Worm (Caenorhabditis elegans) whole organism, L1 larva: ENCODE measurements around the gene F13H8.2.

Experiments
- ama-1 ChIP-seq: fragments of 150-350 bp; optimal IDR thresholded peaks from 2 replicates; lab custom pipeline; 2014
- ceh-82 ChIP-seq, 3 experiments: fragments of 150-350 bp in 1 of 3; sonication (generic microtip) in 2 of 3; optimal IDR thresholded peaks; 2 replicates each; lab custom pipeline; 2014 to 2017; ENCODE audit warnings: missing biosample characterization in 3 of 3, missing genetic modification characterization in 3 of 3
- dpl-1 ChIP-seq, 3 experiments: fragments of 150-350 bp in 2 of 3; sonication (generic microtip) in 1 of 3; optimal IDR thresholded peaks; 2 replicates each; lab custom pipeline; 2014 to 2017; ENCODE audit warnings: missing biosample characterization in 3 of 3, missing genetic modification characterization in 3 of 3, missing genetic modification reagents in 3 of 3
- grh-1 ChIP-seq: fragments of 200-800 bp; sonication (Bioruptor generic); IDR thresholded peaks from 2 replicates; pipeline ENCODE4 v1.3.6; 2022; ENCODE audit warnings: missing genetic modification reagents, missing genetic modification characterization, missing compliant biosample characterization
- irx-1 ChIP-seq: sonication (generic microtip); optimal IDR thresholded peaks from 2 replicates; lab custom pipeline; 2016; ENCODE audit warnings: missing genetic modification characterization, missing compliant biosample characterization
- lin-15B ChIP-seq: fragments of 150-350 bp; sonication (generic microtip); optimal IDR thresholded peaks from 3 replicates; lab custom pipeline; 2014; ENCODE audit warnings: missing biosample characterization, missing genetic modification characterization
- snpc-4 ChIP-seq: fragments of 150-350 bp; optimal IDR thresholded peaks from 2 replicates; lab custom pipeline; 2014; ENCODE audit warnings: missing biosample characterization, missing genetic modification characterization
- unc-130 ChIP-seq: fragments of 150-350 bp; optimal IDR thresholded peaks from 2 replicates; lab custom pipeline; 2017; ENCODE audit warnings: missing biosample characterization, missing genetic modification characterization, inconsistent platforms
- unc-62 ChIP-seq: fragments of 150-350 bp; optimal IDR thresholded peaks from 2 replicates; lab custom pipeline; 2014; ENCODE audit warnings: missing biosample characterization, missing genetic modification reagents, missing genetic modification characterization
- unc-98 ChIP-seq: fragments of 200-800 bp; sonication (Bioruptor generic); IDR thresholded peaks from 2 replicates; pipeline ENCODE4 v1.3.6; 2022; ENCODE audit warnings: missing genetic modification characterization, missing compliant biosample characterization
- zip-4 ChIP-seq: fragments of 200-800 bp; sonication (Bioruptor generic); optimal IDR thresholded peaks from 2 replicates; lab custom pipeline; 2018; ENCODE audit warnings: mild to moderate bottlenecking, missing genetic modification characterization, moderate library complexity, missing compliant biosample characterization

DNA sequence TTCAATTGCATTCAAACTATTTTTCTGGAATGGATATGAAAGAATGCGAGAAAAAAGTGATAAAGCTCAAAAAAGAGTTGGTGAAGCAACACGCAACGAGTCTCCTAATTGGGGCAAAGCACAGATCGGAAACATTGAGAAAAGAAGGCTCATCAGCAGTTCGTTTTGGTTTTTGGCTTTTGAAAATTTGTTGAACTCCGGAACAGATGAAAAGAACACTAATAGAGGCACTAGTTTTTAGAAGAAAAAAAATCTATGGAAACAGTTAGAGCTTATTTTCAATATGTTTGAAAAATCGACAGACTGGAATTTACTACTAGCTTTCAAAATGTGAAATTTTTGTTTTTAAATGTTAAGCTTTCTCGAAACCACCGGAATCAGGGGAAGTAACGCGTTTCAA lies 41.7 kb downstream of the F13H8.2 start:
- TF ChIP-seq lin-15B (tag; lab: Kevin White, UChicago), result no peak
- no peak for TF ChIP-seq grh-1 (GFP tag; lab: Robert Waterston, UW)
- no peak for TF ChIP-seq zip-4 (GFP tag; lab: Kevin White, UChicago)
- no peak for TF ChIP-seq unc-130 (tag; lab: Kevin White, UChicago)
- TF ChIP-seq ceh-82 (tag; optimal IDR thresholded peaks at IDR 0.05; lab: Kevin White, UChicago), result no peak
- TF ChIP-seq ama-1 (lab: Kevin White, UChicago), result no peak
- TF ChIP-seq snpc-4 (tag; lab: Kevin White, UChicago), result no peak
- no peak for TF ChIP-seq irx-1 (tag; lab: Kevin White, UChicago)
- no peak for TF ChIP-seq unc-62
- TF ChIP-seq unc-98 (GFP tag; lab: Robert Waterston, UW), result no peak
- TF ChIP-seq dpl-1 (GFP tag; optimal IDR thresholded peaks at IDR 0.05; lab: Kevin White, UChicago), result no peak
